Fruit fly (Drosophila melanogaster) whole organism, pupa: ENCODE measurements around the gene Dhod.

ENCODE experiments used
- CG10348 ChIP-seq: fragments of 200-800 bp; sonication (Bioruptor generic); IDR thresholded peaks from 2 replicates; pipeline ENCODE4 v1.3.6; 2022; ENCODE audit warnings: missing biosample characterization, missing genetic modification characterization
- CG12605 ChIP-seq: fragments of 200-800 bp; sonication (Bioruptor generic); IDR thresholded peaks from 2 replicates; pipeline ENCODE4 v1.3.6; 2022; ENCODE audit warnings: missing biosample characterization, missing genetic modification characterization
- CG13204 ChIP-seq: fragments of 200-800 bp; sonication (Bioruptor generic); optimal IDR thresholded peaks from 2 replicates; lab custom pipeline; 2018; ENCODE audit warnings: missing biosample characterization, mild to moderate bottlenecking, missing genetic modification characterization, moderate library complexity
- CG14655 ChIP-seq: fragments of 200-800 bp; sonication (Bioruptor generic); optimal IDR thresholded peaks from 3 replicates; lab custom pipeline; 2017; ENCODE audit warnings: mild to moderate bottlenecking, missing biosample characterization, missing genetic modification reagents, missing genetic modification characterization
- CG15710 ChIP-seq: fragments of 200-800 bp; sonication (Bioruptor generic); optimal IDR thresholded peaks from 2 replicates; lab custom pipeline; 2018; ENCODE audit warnings: missing biosample characterization, mild to moderate bottlenecking, missing genetic modification characterization, moderate library complexity
- CG17806 ChIP-seq: fragments of 200-800 bp; sonication (Bioruptor generic); optimal IDR thresholded peaks from 2 replicates; lab custom pipeline; 2018; ENCODE audit warnings: missing biosample characterization, mild to moderate bottlenecking, missing genetic modification characterization, moderate library complexity
- CG32121 ChIP-seq: fragments of 200-800 bp; sonication (Bioruptor generic); IDR thresholded peaks from 2 replicates; pipeline ENCODE4 v1.3.6; 2022; ENCODE audit warnings: missing biosample characterization, missing genetic modification characterization
- CG34367 ChIP-seq: fragments of 200-800 bp; sonication (Bioruptor generic); optimal IDR thresholded peaks from 2 replicates; lab custom pipeline; 2018; ENCODE audit warnings: missing biosample characterization, mild to moderate bottlenecking, missing genetic modification characterization
- CG4496 ChIP-seq: fragments of 200-800 bp; sonication (Bioruptor generic); IDR thresholded peaks from 3 replicates; pipeline ENCODE4 v1.3.6; 2022; ENCODE audit warnings: missing biosample characterization, missing genetic modification characterization
- CG8159 ChIP-seq: fragments of 200-800 bp; sonication (Bioruptor generic); optimal IDR thresholded peaks from 3 replicates; lab custom pipeline; 2018; ENCODE audit warnings: missing biosample characterization, mild to moderate bottlenecking, missing genetic modification characterization, moderate library complexity
- CG8301 ChIP-seq: fragments of 200-800 bp; sonication (Bioruptor generic); optimal IDR thresholded peaks from 2 replicates; lab custom pipeline; 2018; ENCODE audit warnings: missing biosample characterization, mild to moderate bottlenecking, missing genetic modification characterization
- CG9948 ChIP-seq: fragments of 200-800 bp; sonication (Bioruptor generic); optimal IDR thresholded peaks from 2 replicates; lab custom pipeline; 2018; ENCODE audit warnings: missing biosample characterization, mild to moderate bottlenecking, missing genetic modification characterization, moderate library complexity
- D1 ChIP-seq: fragments of 200-800 bp; sonication (Bioruptor generic); optimal IDR thresholded peaks from 2 replicates; lab custom pipeline; 2018; ENCODE audit warnings: missing biosample characterization, mild to moderate bottlenecking, missing genetic modification characterization, moderate library complexity
- EcR ChIP-seq: fragments of 200-800 bp; sonication (Bioruptor generic); optimal IDR thresholded peaks from 3 replicates; lab custom pipeline; 2019; ENCODE audit warnings: missing biosample characterization, missing genetic modification characterization, mild to moderate bottlenecking, moderate library complexity, missing genetic modification reagents
- Ets98B ChIP-seq: fragments of 200-800 bp; sonication (Bioruptor generic); IDR thresholded peaks from 2 replicates; pipeline ENCODE4 v1.3.6; 2022; ENCODE audit warnings: missing biosample characterization, missing genetic modification characterization
- Pif1A ChIP-seq: fragments of 200-800 bp; sonication (Bioruptor generic); optimal IDR thresholded peaks from 3 replicates; lab custom pipeline; 2016; ENCODE audit warnings: missing biosample characterization, missing genetic modification characterization
- Pif1B ChIP-seq: fragments of 200-800 bp; sonication (Bioruptor generic); optimal IDR thresholded peaks from 3 replicates; lab custom pipeline; 2016; ENCODE audit warnings: missing biosample characterization, missing genetic modification characterization
- Snoo ChIP-seq: fragments of 200-800 bp; sonication (Bioruptor generic); optimal IDR thresholded peaks from 3 replicates; lab custom pipeline; 2017; ENCODE audit warnings: missing biosample characterization, mild to moderate bottlenecking, missing genetic modification characterization, inconsistent platforms
- fd96Ca ChIP-seq: fragments of 200-800 bp; sonication (Bioruptor generic); IDR thresholded peaks from 3 replicates; pipeline ENCODE4 v1.3.6; 2022; ENCODE audit warnings: missing biosample characterization, missing genetic modification characterization
- gl ChIP-seq: fragments of 200-800 bp; sonication (Bioruptor generic); optimal IDR thresholded peaks from 2 replicates; lab custom pipeline; 2018; ENCODE audit warnings: missing biosample characterization, mild to moderate bottlenecking, missing genetic modification characterization
- rn ChIP-seq: fragments of 200-800 bp; sonication (Bioruptor generic); IDR thresholded peaks from 2 replicates; pipeline ENCODE4 v1.3.6; 2022; ENCODE audit warnings: missing biosample characterization, missing genetic modification characterization

Gene Dhod

DNA sequence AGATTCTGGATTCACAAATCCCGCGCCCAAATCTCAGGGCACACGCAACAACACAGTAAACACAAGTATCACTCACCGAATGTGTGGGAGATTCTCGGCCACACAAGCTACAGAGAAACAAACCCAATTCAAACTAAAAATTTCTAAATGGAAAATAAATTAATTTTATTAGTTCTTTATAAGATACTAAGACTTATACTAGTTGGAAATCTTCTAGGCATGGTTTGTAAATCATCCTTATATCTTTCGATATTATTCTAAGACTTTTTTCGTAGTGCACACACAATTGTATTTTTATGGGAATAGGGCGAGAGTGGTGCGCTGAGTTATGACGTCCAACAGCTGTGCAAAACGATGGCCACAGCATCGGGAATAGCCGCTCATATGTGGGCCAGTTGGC is 33.6 kb downstream of the Dhod start:
- TF ChIP-seq Pif1A (GFP tag; lab: Kevin White, UChicago) = no peak
- no peak for TF ChIP-seq CG10348 (GFP tag; lab: Robert Waterston, UW)
- TF ChIP-seq CG12605 (GFP tag; lab: Robert Waterston, UW) = no peak
- TF ChIP-seq D1 (tag; lab: Kevin White, UChicago) = no peak
- no peak for TF ChIP-seq CG14655
- no peak for TF ChIP-seq CG9948
- TF ChIP-seq CG34367 (tag; lab: Kevin White, UChicago) = no peak
- no peak for TF ChIP-seq CG13204 (GFP tag; lab: Kevin White, UChicago)
- TF ChIP-seq fd96Ca (GFP tag; lab: Robert Waterston, UW) = no peak
- TF ChIP-seq CG17806 (tag; lab: Kevin White, UChicago) = no peak
- TF ChIP-seq CG15710 = no peak
- TF ChIP-seq Snoo (tag; lab: Kevin White, UChicago) = no peak
- TF ChIP-seq EcR = no peak
- TF ChIP-seq rn (GFP tag; lab: Robert Waterston, UW) = no peak
- no peak for TF ChIP-seq Pif1B (GFP tag; lab: Kevin White, UChicago)
- no peak for TF ChIP-seq CG8159 (tag; lab: Kevin White, UChicago)
- no peak for TF ChIP-seq gl (tag; lab: Kevin White, UChicago)
- no peak for TF ChIP-seq CG32121 (GFP tag; lab: Robert Waterston, UW)
- TF ChIP-seq CG8301 = no peak

DNA sequence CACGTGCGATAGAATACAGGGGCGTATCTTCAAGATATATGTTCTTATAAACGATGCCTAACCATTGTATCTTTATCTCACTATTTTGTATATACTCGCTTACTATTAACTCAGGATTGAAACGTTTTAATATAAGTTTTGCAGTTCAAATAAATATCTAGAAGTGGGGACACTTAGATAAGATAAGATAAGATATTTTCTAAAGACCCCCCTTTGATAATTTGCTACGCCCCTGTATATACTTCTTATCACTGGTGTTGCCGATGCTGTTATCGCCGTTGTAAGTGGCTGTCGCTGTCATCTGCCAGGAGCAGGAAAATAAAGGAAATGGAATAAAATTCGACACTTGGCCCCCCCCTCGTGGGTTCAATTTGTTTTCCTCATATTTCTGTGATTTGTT is 36.6 kb downstream of the Dhod start:
- TF ChIP-seq CG13204 (GFP tag; lab: Kevin White, UChicago) = no peak
- TF ChIP-seq CG15710 = no peak
- TF ChIP-seq CG32121 (GFP tag; lab: Robert Waterston, UW) = no peak
- no peak for TF ChIP-seq Ets98B (GFP tag; lab: Robert Waterston, UW)
- no peak for TF ChIP-seq CG4496
- no peak for TF ChIP-seq Pif1A (GFP tag; lab: Kevin White, UChicago)
- no peak for TF ChIP-seq rn (GFP tag; lab: Robert Waterston, UW)
- TF ChIP-seq EcR = no peak
- TF ChIP-seq D1 (tag; lab: Kevin White, UChicago) = no peak
- no peak for TF ChIP-seq CG10348 (GFP tag; lab: Robert Waterston, UW)
- TF ChIP-seq fd96Ca (GFP tag; lab: Robert Waterston, UW) = no peak
- TF ChIP-seq CG17806 (tag; lab: Kevin White, UChicago) = no peak
- TF ChIP-seq gl (tag; lab: Kevin White, UChicago) = no peak
- TF ChIP-seq CG8159 (tag; lab: Kevin White, UChicago) = no peak
- TF ChIP-seq Snoo (tag; lab: Kevin White, UChicago) = no peak
